Worm (Caenorhabditis elegans) whole organism, L1 larva: ENCODE measurements around the gene C05C9.3.

Experiments
- C04F5.9 ChIP-seq: sonication (generic microtip); optimal IDR thresholded peaks from 2 replicates; lab custom pipeline; 2016; ENCODE audit warnings: missing genetic modification characterization, missing compliant biosample characterization
- F16B12.6 ChIP-seq: fragments of 150-350 bp; optimal IDR thresholded peaks from 2 replicates; lab custom pipeline; 2014; ENCODE audit warnings: missing biosample characterization, missing genetic modification characterization
- aha-1 ChIP-seq: fragments of 150-350 bp; optimal IDR thresholded peaks from 2 replicates; lab custom pipeline; 2014; ENCODE audit warnings: missing biosample characterization, missing genetic modification characterization
- alr-1 ChIP-seq: fragments of 200-800 bp; sonication (Bioruptor generic); optimal IDR thresholded peaks from 2 replicates; lab custom pipeline; 2018; ENCODE audit warnings: borderline replicate concordance, mild to moderate bottlenecking, missing genetic modification characterization, missing compliant biosample characterization
- aly-2 ChIP-seq: fragments of 150-350 bp; optimal IDR thresholded peaks from 2 replicates; lab custom pipeline; 2014; ENCODE audit warnings: missing biosample characterization, missing genetic modification characterization
- ama-1 ChIP-seq: fragments of 150-350 bp; optimal IDR thresholded peaks from 2 replicates; lab custom pipeline; 2014
- blmp-1 ChIP-seq: fragments of 150-350 bp; optimal IDR thresholded peaks from 2 replicates; lab custom pipeline; 2014; ENCODE audit warnings: missing biosample characterization, missing genetic modification characterization
- ceh-82 ChIP-seq, 3 experiments: fragments of 150-350 bp in 1 of 3; sonication (generic microtip) in 2 of 3; optimal IDR thresholded peaks; 2 replicates each; lab custom pipeline; 2014 to 2017; ENCODE audit warnings: missing biosample characterization in 3 of 3, missing genetic modification characterization in 3 of 3
- ceh-88 ChIP-seq: fragments of 200-800 bp; sonication (Bioruptor generic); IDR thresholded peaks from 2 replicates; pipeline ENCODE4 v1.3.6; 2022; ENCODE audit warnings: missing genetic modification characterization, missing compliant biosample characterization
- ceh-90 ChIP-seq: sonication (generic microtip); optimal IDR thresholded peaks from 2 replicates; lab custom pipeline; 2016; ENCODE audit warnings: missing genetic modification characterization, missing compliant biosample characterization
- ces-1 ChIP-seq: fragments of 150-350 bp; optimal IDR thresholded peaks from 2 replicates; lab custom pipeline; 2014; ENCODE audit warnings: missing biosample characterization, missing genetic modification reagents, missing genetic modification characterization
- dpl-1 ChIP-seq, 3 experiments: fragments of 150-350 bp in 2 of 3; sonication (generic microtip) in 1 of 3; optimal IDR thresholded peaks; 2 replicates each; lab custom pipeline; 2014 to 2017; ENCODE audit warnings: missing biosample characterization in 3 of 3, missing genetic modification characterization in 3 of 3, missing genetic modification reagents in 3 of 3
- dsc-1 ChIP-seq: sonication (generic microtip); optimal IDR thresholded peaks from 2 replicates; lab custom pipeline; 2016; ENCODE audit warnings: mild to moderate bottlenecking, missing genetic modification characterization, missing compliant biosample characterization
- egl-13 ChIP-seq: sonication (generic microtip); optimal IDR thresholded peaks from 2 replicates; lab custom pipeline; 2016; ENCODE audit warnings: missing genotype, missing genetic modification reagents, missing genetic modification characterization, missing compliant biosample characterization
- egl-27 ChIP-seq, 2 experiments: fragments of 150-350 bp in 1 of 2; sonication (generic microtip); optimal IDR thresholded peaks; 3 replicates each; lab custom pipeline; 2017 to 2018; ENCODE audit warnings: missing biosample characterization in 2 of 2, missing genetic modification characterization in 2 of 2, missing genetic modification reagents in 2 of 2
- elt-2 ChIP-seq: sonication (generic microtip); optimal IDR thresholded peaks from 2 replicates; lab custom pipeline; 2016; ENCODE audit warnings: missing genetic modification characterization, mild to moderate bottlenecking, inconsistent platforms, missing compliant biosample characterization, missing genetic modification reagents
- ets-5 ChIP-seq: fragments of 200-800 bp; sonication (Bioruptor generic); IDR thresholded peaks from 2 replicates; pipeline ENCODE4 v1.3.6; 2022; ENCODE audit warnings: missing genetic modification characterization, missing compliant biosample characterization
- fkh-4 ChIP-seq: sonication (generic microtip); optimal IDR thresholded peaks from 2 replicates; lab custom pipeline; 2016; ENCODE audit warnings: missing compliant biosample characterization, missing genetic modification characterization, borderline replicate concordance
- fkh-8 ChIP-seq: sonication (generic microtip); optimal IDR thresholded peaks from 2 replicates; lab custom pipeline; 2016; ENCODE audit warnings: mild to moderate bottlenecking, missing genetic modification characterization, missing compliant biosample characterization
- fos-1 ChIP-seq: fragments of 150-350 bp; optimal IDR thresholded peaks from 2 replicates; lab custom pipeline; 2014; ENCODE audit warnings: missing biosample characterization, missing genetic modification characterization
- hlh-17 ChIP-seq: fragments of 200-800 bp; sonication (Bioruptor generic); optimal IDR thresholded peaks from 2 replicates; lab custom pipeline; 2018; ENCODE audit warnings: missing genetic modification characterization, mild to moderate bottlenecking, missing compliant biosample characterization, moderate library complexity, borderline replicate concordance
- hlh-4 ChIP-seq: sonication (generic microtip); optimal IDR thresholded peaks from 2 replicates; lab custom pipeline; 2016; ENCODE audit warnings: mild to moderate bottlenecking, missing genetic modification characterization, missing compliant biosample characterization
- hpl-2 ChIP-seq: fragments of 150-350 bp; optimal IDR thresholded peaks from 2 replicates; lab custom pipeline; 2014; ENCODE audit warnings: missing biosample characterization, missing genetic modification reagents, missing genetic modification characterization
- jun-1 ChIP-seq: fragments of 150-350 bp; optimal IDR thresholded peaks from 2 replicates; lab custom pipeline; 2014; ENCODE audit warnings: missing biosample characterization, missing genetic modification reagents, missing genetic modification characterization
- lin-15B ChIP-seq: fragments of 150-350 bp; sonication (generic microtip); optimal IDR thresholded peaks from 3 replicates; lab custom pipeline; 2014; ENCODE audit warnings: missing biosample characterization, missing genetic modification characterization
- lin-35 ChIP-seq, 2 experiments: fragments of 150-350 bp; optimal IDR thresholded peaks; 2 replicates each; lab custom pipeline; 2014; ENCODE audit warnings: missing biosample characterization in 2 of 2, missing genetic modification characterization in 2 of 2, missing genetic modification reagents in 2 of 2
- lsy-2 ChIP-seq, 2 experiments: fragments of 150-350 bp; optimal IDR thresholded peaks; 2 replicates each; lab custom pipeline; 2014; ENCODE audit warnings: missing biosample characterization in 2 of 2, missing genetic modification characterization in 2 of 2
- mab-9 ChIP-seq: fragments of 200-800 bp; sonication (Bioruptor generic); IDR thresholded peaks from 2 replicates; pipeline ENCODE4 v1.3.6; 2022; ENCODE audit warnings: missing genetic modification reagents, missing genetic modification characterization, missing compliant biosample characterization
- mdl-1 ChIP-seq, 2 experiments: fragments of 150-350 bp; optimal IDR thresholded peaks; 2 replicates each; lab custom pipeline; 2014 to 2017; ENCODE audit warnings: missing biosample characterization in 2 of 2, missing genetic modification characterization in 2 of 2, inconsistent platforms in 1 of 2
- nhr-11 ChIP-seq: fragments of 150-350 bp; optimal IDR thresholded peaks from 2 replicates; lab custom pipeline; 2014; ENCODE audit warnings: missing biosample characterization, missing genetic modification characterization
- nhr-20 ChIP-seq: sonication (generic microtip); optimal IDR thresholded peaks from 2 replicates; lab custom pipeline; 2016; ENCODE audit warnings: mild to moderate bottlenecking, missing genetic modification characterization, missing compliant biosample characterization
- nhr-237 ChIP-seq: fragments of 150-350 bp; optimal IDR thresholded peaks from 2 replicates; lab custom pipeline; 2014; ENCODE audit warnings: missing biosample characterization, missing genetic modification characterization
- nhr-28 ChIP-seq: fragments of 150-350 bp; optimal IDR thresholded peaks from 2 replicates; lab custom pipeline; 2014; ENCODE audit warnings: missing biosample characterization, missing genetic modification characterization
- nhr-71 ChIP-seq: sonication (generic microtip); optimal IDR thresholded peaks from 2 replicates; lab custom pipeline; 2016; ENCODE audit warnings: mild to moderate bottlenecking, missing genetic modification characterization, moderate library complexity, missing compliant biosample characterization
- nhr-77 ChIP-seq: fragments of 150-350 bp; optimal IDR thresholded peaks from 2 replicates; lab custom pipeline; 2014; ENCODE audit warnings: missing biosample characterization, missing genetic modification characterization
- nhr-84 ChIP-seq: sonication (generic microtip); optimal IDR thresholded peaks from 2 replicates; lab custom pipeline; 2017; ENCODE audit warnings: missing biosample characterization, missing genetic modification characterization
- pag-3 ChIP-seq: sonication (generic microtip); optimal IDR thresholded peaks from 2 replicates; lab custom pipeline; 2017; ENCODE audit warnings: missing genetic modification characterization, mild to moderate bottlenecking, missing compliant biosample characterization, antibody characterized with exemption, borderline replicate concordance; ENCODE audit not compliant: insufficient read depth
- pqm-1 ChIP-seq: sonication (generic microtip); optimal IDR thresholded peaks from 3 replicates; lab custom pipeline; 2017; ENCODE audit warnings: missing biosample characterization, missing genetic modification characterization
- rnt-1 ChIP-seq: sonication (generic microtip); optimal IDR thresholded peaks from 2 replicates; lab custom pipeline; 2016; ENCODE audit warnings: mild to moderate bottlenecking, missing genetic modification characterization, moderate library complexity, missing compliant biosample characterization
- sptf-1 ChIP-seq: fragments of 150-350 bp; optimal IDR thresholded peaks from 2 replicates; lab custom pipeline; 2014; ENCODE audit warnings: missing biosample characterization, missing genetic modification characterization
- sup-37 ChIP-seq: fragments of 200-800 bp; sonication (Bioruptor generic); optimal IDR thresholded peaks from 2 replicates; lab custom pipeline; 2018; ENCODE audit warnings: mild to moderate bottlenecking, missing genetic modification characterization, missing compliant biosample characterization
- tbx-2 ChIP-seq: sonication (generic microtip); optimal IDR thresholded peaks from 2 replicates; lab custom pipeline; 2016; ENCODE audit warnings: missing genetic modification characterization, missing compliant biosample characterization
- tlp-1 ChIP-seq: fragments of 150-350 bp; optimal IDR thresholded peaks from 2 replicates; lab custom pipeline; 2014; ENCODE audit warnings: missing biosample characterization, missing genetic modification characterization
- unc-130 ChIP-seq: fragments of 150-350 bp; optimal IDR thresholded peaks from 2 replicates; lab custom pipeline; 2017; ENCODE audit warnings: missing biosample characterization, missing genetic modification characterization, inconsistent platforms
- unc-30 ChIP-seq: sonication (generic microtip); optimal IDR thresholded peaks from 2 replicates; lab custom pipeline; 2017; ENCODE audit warnings: missing biosample characterization, missing genetic modification characterization
- unc-62 ChIP-seq: fragments of 150-350 bp; optimal IDR thresholded peaks from 2 replicates; lab custom pipeline; 2014; ENCODE audit warnings: missing biosample characterization, missing genetic modification reagents, missing genetic modification characterization
- unc-98 ChIP-seq: fragments of 200-800 bp; sonication (Bioruptor generic); IDR thresholded peaks from 2 replicates; pipeline ENCODE4 v1.3.6; 2022; ENCODE audit warnings: missing genetic modification characterization, missing compliant biosample characterization
- xbp-1 ChIP-seq: sonication (generic microtip); optimal IDR thresholded peaks from 2 replicates; lab custom pipeline; 2016; ENCODE audit warnings: missing genetic modification characterization, missing compliant biosample characterization
- zag-1 ChIP-seq: fragments of 150-350 bp; optimal IDR thresholded peaks from 2 replicates; lab custom pipeline; 2014; ENCODE audit warnings: missing biosample characterization, missing genetic modification characterization
- ztf-4 ChIP-seq: fragments of 150-350 bp; optimal IDR thresholded peaks from 2 replicates; lab custom pipeline; 2014; ENCODE audit warnings: missing biosample characterization, missing genetic modification characterization

The C05C9.3 gene

ce11 chrX:11095480-11095879 lies 57.1 kb downstream of the C05C9.3 start (continued):
- no peak for TF ChIP-seq elt-2 (tag; lab: Kevin White, UChicago)
- peak; percentile 17 for TF ChIP-seq C04F5.9
- TF ChIP-seq pag-3 (tag; lab: Kevin White, UChicago), result no peak
- TF ChIP-seq nhr-28 (tag; lab: Kevin White, UChicago), result no peak
- TF ChIP-seq tlp-1, result no peak
- peak; percentile 56 to 78 (median 62) for TF ChIP-seq ceh-82 (tag; optimal IDR thresholded peaks at IDR 0.05; lab: Kevin White, UChicago)
- no peak for TF ChIP-seq hlh-17 (GFP tag; lab: Kevin White, UChicago)
- TF ChIP-seq unc-98, result no peak
- no peak for TF ChIP-seq fkh-4 (tag; lab: Kevin White, UChicago)
- TF ChIP-seq lin-35 (GFP tag; optimal IDR thresholded peaks at IDR 0.05; lab: Kevin White, UChicago), result peak; percentile 19 to 52
- peak; percentile 40 for TF ChIP-seq nhr-77
- TF ChIP-seq aha-1, result no peak
- no peak for TF ChIP-seq sptf-1 (tag; lab: Kevin White, UChicago)
- no peak for TF ChIP-seq nhr-11
- TF ChIP-seq dsc-1 (tag; lab: Kevin White, UChicago), result peak; percentile 83
- TF ChIP-seq dpl-1 (GFP tag; optimal IDR thresholded peaks at IDR 0.05; lab: Kevin White, UChicago), result no peak
- no peak for TF ChIP-seq nhr-84
- TF ChIP-seq fkh-8 (tag; lab: Kevin White, UChicago), result peak; percentile 63
- TF ChIP-seq blmp-1 (tag; lab: Kevin White, UChicago), result no peak
- TF ChIP-seq unc-130 (tag; lab: Kevin White, UChicago), result peak; percentile 11
- TF ChIP-seq ets-5 (GFP tag; lab: Robert Waterston, UW), result no peak
- TF ChIP-seq pqm-1 (tag; lab: Kevin White, UChicago), result no peak
- TF ChIP-seq ceh-90 (tag; lab: Kevin White, UChicago), result no peak
- TF ChIP-seq egl-27 (tag; optimal IDR thresholded peaks at IDR 0.05; lab: Kevin White, UChicago), result peak in 1 of 2 experiments; percentile 40
- peak; percentile 45 for TF ChIP-seq egl-13 (tag; lab: Kevin White, UChicago)
- TF ChIP-seq xbp-1, result peak; percentile 54
- TF ChIP-seq nhr-237 (tag; lab: Kevin White, UChicago), result no peak
- TF ChIP-seq mdl-1 (tag; optimal IDR thresholded peaks at IDR 0.05; lab: Kevin White, UChicago), result peak in 1 of 2 experiments; percentile 38
- no peak for TF ChIP-seq aly-2 (tag; lab: Kevin White, UChicago)
- peak; percentile 68 for TF ChIP-seq jun-1 (tag; lab: Kevin White, UChicago)
- TF ChIP-seq unc-62 (GFP tag; lab: Kevin White, UChicago), result no peak
- no peak for TF ChIP-seq ces-1 (GFP tag; lab: Kevin White, UChicago)
- TF ChIP-seq hlh-4 (tag; lab: Kevin White, UChicago), result no peak
- no peak for TF ChIP-seq hpl-2 (GFP tag; lab: Kevin White, UChicago)
- no peak for TF ChIP-seq ama-1 (lab: Kevin White, UChicago)
- TF ChIP-seq unc-30 (tag; lab: Kevin White, UChicago), result no peak
- no peak for TF ChIP-seq zag-1 (tag; lab: Kevin White, UChicago)
- TF ChIP-seq lsy-2 (tag; optimal IDR thresholded peaks at IDR 0.05; lab: Kevin White, UChicago), result peak; percentile 10 to 20
- peak; percentile 65 for TF ChIP-seq tbx-2 (tag; lab: Kevin White, UChicago)

ce11 chrX:11093985-11094593 lies 58.5 kb downstream of the C05C9.3 start:
- TF ChIP-seq rnt-1 (tag; lab: Kevin White, UChicago) (peak; percentile 100), lin-35 (GFP tag; optimal IDR thresholded peaks at IDR 0.05; lab: Kevin White, UChicago) (peak; percentile 83 to 94), sup-37 (GFP tag; lab: Kevin White, UChicago) (peak; percentile 97), mab-9 (GFP tag; lab: Robert Waterston, UW) (peak; percentile 99), alr-1 (tag; lab: Kevin White, UChicago) (no peak), nhr-77 (peak; percentile 100), fos-1 (tag; lab: Kevin White, UChicago) (peak; percentile 100), nhr-71 (tag; lab: Kevin White, UChicago) (peak; percentile 99), egl-13 (tag; lab: Kevin White, UChicago) (peak; percentile 99), ztf-4 (tag; lab: Kevin White, UChicago) (peak; percentile 100), elt-2 (tag; lab: Kevin White, UChicago) (peak; percentile 96), dsc-1 (tag; lab: Kevin White, UChicago) (peak; percentile 100), ama-1 (lab: Kevin White, UChicago) (peak; percentile 57), F16B12.6 (tag; lab: Kevin White, UChicago) (peak; percentile 56), ets-5 (GFP tag; lab: Robert Waterston, UW) (peak; percentile 98), ceh-88 (GFP tag; lab: Robert Waterston, UW) (peak; percentile 98), lin-15B (tag; lab: Kevin White, UChicago) (peak; percentile 3), nhr-20 (peak; percentile 99), xbp-1 (peak; percentile 97), unc-30 (tag; lab: Kevin White, UChicago) (peak; percentile 100), nhr-28 (tag; lab: Kevin White, UChicago) (peak; percentile 69), nhr-11 (peak; percentile 100), hlh-4 (tag; lab: Kevin White, UChicago) (peak; percentile 34), hlh-17 (GFP tag; lab: Kevin White, UChicago) (no peak)
